Worm (Caenorhabditis elegans) whole organism, L4 larva: ENCODE results near the gene let-653.

Source experiments
- F37D6.2 ChIP-seq: sonication (generic microtip); optimal IDR thresholded peaks from 2 replicates; lab custom pipeline; 2016; ENCODE audit warnings: mild to moderate bottlenecking, missing genetic modification characterization, missing compliant biosample characterization
- T26A8.4 ChIP-seq: fragments of 200-800 bp; sonication (Bioruptor generic); IDR thresholded peaks from 2 replicates; pipeline ENCODE4 v1.3.6; 2022; ENCODE audit warnings: missing genetic modification characterization, missing compliant biosample characterization
- Y5F2A.4 ChIP-seq: fragments of 200-800 bp; sonication (Bioruptor generic); optimal IDR thresholded peaks from 2 replicates; lab custom pipeline; 2018; ENCODE audit warnings: mild to moderate bottlenecking, missing genetic modification characterization, missing compliant biosample characterization
- ZK337.2 ChIP-seq: fragments of 200-800 bp; sonication (Bioruptor generic); IDR thresholded peaks from 2 replicates; pipeline ENCODE4 v1.3.6; 2022; ENCODE audit warnings: missing genetic modification reagents, missing genetic modification characterization, missing compliant biosample characterization
- ZK546.5 ChIP-seq, 2 experiments: sonication (generic microtip); optimal IDR thresholded peaks; 2 replicates each; lab custom pipeline; 2017; ENCODE audit warnings: missing biosample characterization in 2 of 2, missing genetic modification characterization in 2 of 2
- aha-1 ChIP-seq: fragments of 150-350 bp; peaks from one replicate; lab custom pipeline; 2014; ENCODE audit warnings: missing biosample characterization, missing genetic modification characterization
- aly-2 ChIP-seq: sonication (generic microtip); optimal IDR thresholded peaks from 2 replicates; lab custom pipeline; 2018; ENCODE audit warnings: missing biosample characterization, missing genetic modification characterization
- arid-1 ChIP-seq: fragments of 200-800 bp; sonication (Bioruptor generic); conservative IDR thresholded peaks from 2 replicates; pipeline ENCODE4 v1.3.6; 2022; ENCODE audit warnings: missing genetic modification reagents, missing genetic modification characterization, missing compliant biosample characterization
- ceh-28 ChIP-seq: fragments of 150-350 bp; optimal IDR thresholded peaks from 2 replicates; lab custom pipeline; 2014; ENCODE audit warnings: missing biosample characterization, missing genetic modification reagents, missing genetic modification characterization
- ceh-32 ChIP-seq: sonication (generic microtip); optimal IDR thresholded peaks from 2 replicates; lab custom pipeline; 2016; ENCODE audit warnings: mild to moderate bottlenecking, missing genetic modification characterization, missing compliant biosample characterization; ENCODE audit not compliant: poor library complexity
- ceh-44 ChIP-seq: fragments of 200-800 bp; sonication (Bioruptor generic); IDR thresholded peaks from 2 replicates; pipeline ENCODE4 v1.3.6; 2022; ENCODE audit warnings: missing genetic modification reagents, missing genetic modification characterization, missing compliant biosample characterization
- ces-1 ChIP-seq: fragments of 150-350 bp; sonication (generic microtip); optimal IDR thresholded peaks from 4 replicates; lab custom pipeline; 2014; ENCODE audit warnings: missing biosample characterization, missing genetic modification reagents, missing genetic modification characterization
- ctbp-1 ChIP-seq: fragments of 200-800 bp; sonication (Bioruptor generic); IDR thresholded peaks from 2 replicates; pipeline ENCODE4 v1.3.6; 2022; ENCODE audit warnings: missing genetic modification reagents, missing genetic modification characterization, missing compliant biosample characterization
- daf-12 ChIP-seq: fragments of 150-350 bp; optimal IDR thresholded peaks from 2 replicates; lab custom pipeline; 2014; ENCODE audit warnings: missing biosample characterization, missing genetic modification reagents, missing genetic modification characterization
- daf-16 ChIP-seq, 3 experiments: sonication (generic microtip); optimal IDR thresholded peaks; 2 replicates each; lab custom pipeline; 2016 to 2017; ENCODE audit warnings: missing genetic modification characterization in 3 of 3, missing genetic modification reagents in 3 of 3, mild to moderate bottlenecking in 2 of 3, missing compliant biosample characterization in 2 of 3, missing biosample characterization in 1 of 3, moderate library complexity in 1 of 3
- daf-19 ChIP-seq: fragments of 200-800 bp; sonication (Bioruptor generic); conservative IDR thresholded peaks from 2 replicates; pipeline ENCODE4 v1.3.6; 2022; ENCODE audit warnings: missing genetic modification characterization, missing compliant biosample characterization
- dmd-9 ChIP-seq: fragments of 200-800 bp; sonication (Bioruptor generic); IDR thresholded peaks from 2 replicates; pipeline ENCODE4 v1.3.6; 2022; ENCODE audit warnings: missing genetic modification reagents, missing genetic modification characterization, missing compliant biosample characterization
- duxl-1 ChIP-seq: sonication (generic microtip); optimal IDR thresholded peaks from 2 replicates; lab custom pipeline; 2016; ENCODE audit warnings: mild to moderate bottlenecking, missing genetic modification characterization, moderate library complexity, missing compliant biosample characterization; ENCODE audit not compliant: poor library complexity
- egl-27 ChIP-seq: sonication (generic microtip); optimal IDR thresholded peaks from 3 replicates; lab custom pipeline; 2017; ENCODE audit warnings: missing biosample characterization, missing genetic modification reagents, missing genetic modification characterization
- fkh-10 ChIP-seq: fragments of 150-350 bp; optimal IDR thresholded peaks from 2 replicates; lab custom pipeline; 2014; ENCODE audit warnings: missing biosample characterization, missing genetic modification reagents, missing genetic modification characterization
- hif-1 ChIP-seq, 2 experiments: sonication (generic microtip); optimal IDR thresholded peaks; 2 replicates each; lab custom pipeline; 2016 to 2017; ENCODE audit warnings: missing compliant biosample characterization in 2 of 2, missing genetic modification characterization in 2 of 2, missing genetic modification reagents in 2 of 2, missing genotype in 2 of 2, mild to moderate bottlenecking in 1 of 2
- hlh-30 ChIP-seq: sonication (generic microtip); optimal IDR thresholded peaks from 2 replicates; lab custom pipeline; 2017; ENCODE audit warnings: antibody characterized with exemption, mild to moderate bottlenecking, missing genetic modification characterization, missing compliant biosample characterization; ENCODE audit not compliant: insufficient read depth
- hmg-1.1 ChIP-seq: fragments of 200-800 bp; sonication (Bioruptor generic); IDR thresholded peaks from 2 replicates; pipeline ENCODE4 v1.3.6; 2022; ENCODE audit warnings: missing genetic modification reagents, missing genetic modification characterization, missing compliant biosample characterization
- jun-1 ChIP-seq: fragments of 150-350 bp; optimal IDR thresholded peaks from 2 replicates; lab custom pipeline; 2014; ENCODE audit warnings: missing biosample characterization, missing genetic modification reagents, missing genetic modification characterization
- lim-7 ChIP-seq: fragments of 200-800 bp; sonication (Bioruptor generic); IDR thresholded peaks from 2 replicates; pipeline ENCODE4 v1.3.6; 2022; ENCODE audit warnings: missing genetic modification characterization, missing compliant biosample characterization
- mdl-1 ChIP-seq, 2 experiments: fragments of 150-350 bp in 1 of 2; sonication (generic microtip) in 1 of 2; optimal IDR thresholded peaks; 2 replicates each; lab custom pipeline; 2014 to 2017; ENCODE audit warnings: missing biosample characterization in 2 of 2, missing genetic modification characterization in 2 of 2
- mep-1 ChIP-seq: fragments of 150-350 bp; sonication (generic microtip); optimal IDR thresholded peaks from 3 replicates; lab custom pipeline; 2014; ENCODE audit warnings: missing biosample characterization, missing genetic modification characterization
- mxl-2 ChIP-seq: fragments of 200-800 bp; sonication (Bioruptor generic); conservative IDR thresholded peaks from 2 replicates; pipeline ENCODE4 v1.3.6; 2022; ENCODE audit warnings: missing genetic modification reagents, missing genetic modification characterization, missing compliant biosample characterization
- mxl-3 ChIP-seq: fragments of 200-800 bp; sonication (Bioruptor generic); optimal IDR thresholded peaks from 2 replicates; lab custom pipeline; 2018; ENCODE audit warnings: mild to moderate bottlenecking, missing genetic modification characterization, missing compliant biosample characterization
- nhr-102 ChIP-seq: sonication (generic microtip); optimal IDR thresholded peaks from 2 replicates; lab custom pipeline; 2016; ENCODE audit warnings: mild to moderate bottlenecking, missing genetic modification characterization, moderate library complexity, missing compliant biosample characterization
- nhr-11 ChIP-seq: fragments of 150-350 bp; optimal IDR thresholded peaks from 2 replicates; lab custom pipeline; 2014; ENCODE audit warnings: missing biosample characterization, missing genetic modification characterization
- nhr-25 ChIP-seq: sonication (generic microtip); optimal IDR thresholded peaks from 2 replicates; lab custom pipeline; 2017; ENCODE audit warnings: missing genetic modification characterization, mild to moderate bottlenecking, missing compliant biosample characterization, antibody characterized with exemption, moderate library complexity, borderline replicate concordance; ENCODE audit not compliant: insufficient read depth
- nhr-41 ChIP-seq: fragments of 200-800 bp; sonication (Bioruptor generic); IDR thresholded peaks from 2 replicates; pipeline ENCODE4 v1.3.6; 2022; ENCODE audit warnings: missing genetic modification reagents, missing genetic modification characterization, missing compliant biosample characterization
- nhr-42 ChIP-seq: fragments of 200-800 bp; sonication (Bioruptor generic); IDR thresholded peaks from 2 replicates; pipeline ENCODE4 v1.3.6; 2022; ENCODE audit warnings: missing genetic modification characterization, missing compliant biosample characterization
- pqm-1 ChIP-seq: sonication (generic microtip); optimal IDR thresholded peaks from 2 replicates; lab custom pipeline; 2017; ENCODE audit warnings: missing biosample characterization, missing genetic modification characterization
- sdz-12 ChIP-seq: fragments of 200-800 bp; sonication (Bioruptor generic); optimal IDR thresholded peaks from 2 replicates; lab custom pipeline; 2018; ENCODE audit warnings: mild to moderate bottlenecking, missing genetic modification characterization, missing compliant biosample characterization
- spr-3 ChIP-seq: fragments of 200-800 bp; sonication (Bioruptor generic); optimal IDR thresholded peaks from 2 replicates; lab custom pipeline; 2018; ENCODE audit warnings: mild to moderate bottlenecking, missing genetic modification characterization, missing compliant biosample characterization
- tag-97 ChIP-seq: fragments of 200-800 bp; sonication (Bioruptor generic); IDR thresholded peaks from 2 replicates; pipeline ENCODE4 v1.3.6; 2022; ENCODE audit warnings: missing genetic modification characterization, missing compliant biosample characterization
- unc-62 ChIP-seq, 3 experiments: fragments of 150-350 bp in 1 of 3; sonication (generic microtip); optimal IDR thresholded peaks in 2 of 3; peaks in 1 of 3; 1 replicate in 1 of 3; 2 replicates in 2 of 3; lab custom pipeline; 2014 to 2017; ENCODE audit warnings: missing biosample characterization in 3 of 3, missing genetic modification characterization in 3 of 3, missing genetic modification reagents in 3 of 3, missing genotype in 1 of 3
- zfp-2 ChIP-seq: sonication (generic microtip); optimal IDR thresholded peaks from 2 replicates; lab custom pipeline; 2016; ENCODE audit warnings: mild to moderate bottlenecking, missing genetic modification characterization, missing compliant biosample characterization
- zip-11 ChIP-seq: fragments of 200-800 bp; sonication (Bioruptor generic); IDR thresholded peaks from 2 replicates; pipeline ENCODE4 v1.3.6; 2022; ENCODE audit warnings: missing genetic modification characterization, missing compliant biosample characterization

let-653 gene

ce11 chrIV:11917886-11918285 is 32.5 kb downstream of the let-653 start (continued):
- TF ChIP-seq egl-27 (tag; lab: Kevin White, UChicago) (no peak), pqm-1 (peak; percentile 71)

DNA sequence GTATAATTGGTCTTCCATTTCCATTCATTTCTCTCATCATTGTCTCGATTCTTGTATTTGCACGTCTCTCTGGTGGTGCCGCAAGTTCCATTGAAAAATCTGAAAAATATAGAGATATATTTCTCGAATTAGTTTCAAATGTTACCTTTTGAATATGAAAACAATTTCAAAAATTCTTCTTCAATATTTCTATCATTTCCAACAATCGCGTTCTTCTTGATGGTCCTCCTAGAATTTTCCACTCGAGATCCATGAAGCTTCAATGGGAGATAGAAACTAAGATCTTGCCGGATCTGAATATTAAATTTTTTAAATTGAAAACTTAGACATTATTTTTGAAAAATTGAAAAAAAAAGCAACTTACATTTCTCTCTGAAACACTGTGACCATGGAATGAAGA is 33.7 kb downstream of the let-653 start:
- no peak for TF ChIP-seq mxl-3 (GFP tag; lab: Kevin White, UChicago)
- peak; percentile 90 for TF ChIP-seq aha-1 (tag; lab: Kevin White, UChicago)
- no peak for TF ChIP-seq dmd-9
- no peak for TF ChIP-seq nhr-102 (tag; lab: Kevin White, UChicago)
- no peak for TF ChIP-seq nhr-11
- TF ChIP-seq jun-1 (tag; lab: Kevin White, UChicago) = no peak
- TF ChIP-seq, all 104 proteins: peak for 1

DNA sequence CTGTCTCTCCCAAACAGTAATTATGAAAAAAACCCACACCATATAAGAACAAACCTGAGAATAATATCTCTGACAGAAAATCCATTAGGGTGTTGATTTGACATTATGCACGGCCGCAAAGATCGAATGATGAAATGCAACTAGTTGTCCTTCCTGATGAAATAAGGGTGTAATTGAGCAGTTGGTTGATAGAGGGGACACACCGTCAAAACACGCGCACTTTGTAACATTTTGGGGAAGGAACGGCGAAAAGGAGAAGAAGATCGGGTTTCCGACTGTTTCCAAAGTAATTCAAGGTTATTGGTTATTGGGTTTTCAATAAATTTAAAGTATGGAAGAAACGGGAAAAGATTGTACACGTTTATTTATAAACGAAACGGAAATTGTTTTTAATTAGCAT is 36.6 kb downstream of the let-653 start, which contains the start of gene ZK822.1:
TSS of gene ZK822.1 (minus strand) at position 121 of the 400 bp plus-strand sequence.
- TF ChIP-seq daf-12 (tag; lab: Kevin White, UChicago) = no peak
- no peak for TF ChIP-seq zip-11 (GFP tag; lab: Robert Waterston, UW)
- TF ChIP-seq fkh-10 (GFP tag; lab: Kevin White, UChicago) = no peak
- TF ChIP-seq nhr-42 (GFP tag; lab: Robert Waterston, UW) = no peak
- no peak for TF ChIP-seq mdl-1 (tag; optimal IDR thresholded peaks at IDR 0.05; lab: Kevin White, UChicago)
- no peak for TF ChIP-seq F37D6.2
- TF ChIP-seq hmg-1.1 (GFP tag; lab: Robert Waterston, UW) = no peak
- TF ChIP-seq daf-19 (GFP tag; lab: Robert Waterston, UW) = no peak
- TF ChIP-seq ZK546.5 (tag; optimal IDR thresholded peaks at IDR 0.05; lab: Kevin White, UChicago) = no peak
- no peak for TF ChIP-seq T26A8.4

DNA sequence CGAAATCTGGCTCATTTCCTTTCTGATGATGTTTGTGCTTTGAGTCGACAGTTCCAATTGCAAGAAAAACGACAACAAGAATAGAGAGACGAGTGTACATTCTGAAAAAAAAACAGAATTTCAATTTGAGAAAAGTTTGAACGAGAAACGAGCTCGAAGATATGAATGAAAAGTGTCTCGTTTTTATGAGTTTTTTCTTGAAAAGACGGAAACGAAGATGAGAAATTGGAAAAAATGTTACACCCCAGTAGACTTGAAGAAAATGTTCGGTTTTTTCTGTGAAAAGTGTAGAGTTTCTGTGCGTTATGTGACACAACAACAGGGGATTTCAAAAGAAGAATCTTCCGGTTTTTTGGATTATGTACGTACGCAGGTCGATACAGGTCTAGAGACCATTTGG is 37.7 kb downstream of the let-653 start, which contains the start of gene srlf-31:
TSS of gene srlf-31 (minus strand) at position 101 of the 400 bp plus-strand sequence.
- TF ChIP-seq spr-3 (GFP tag; lab: Kevin White, UChicago) (no peak), dmd-9 (no peak), zfp-2 (tag; lab: Kevin White, UChicago) (no peak), sdz-12 (GFP tag; lab: Kevin White, UChicago) (no peak), hif-1 (tag; optimal IDR thresholded peaks at IDR 0.05; lab: Kevin White, UChicago) (no peak), daf-16 (GFP tag; optimal IDR thresholded peaks at IDR 0.05; lab: Kevin White, UChicago) (no peak), daf-16 (tag; optimal IDR thresholded peaks at IDR 0.05; lab: Kevin White, UChicago) (no peak), hmg-1.1 (GFP tag; lab: Robert Waterston, UW) (no peak), arid-1 (no peak), tag-97 (GFP tag; lab: Robert Waterston, UW) (no peak), ceh-28 (no peak), ces-1 (GFP tag; lab: Kevin White, UChicago) (no peak), mep-1 (tag; lab: Kevin White, UChicago) (no peak), Y5F2A.4 (GFP tag; lab: Kevin White, UChicago) (no peak), duxl-1 (tag; lab: Kevin White, UChicago) (no peak), ceh-32 (no peak), fkh-10 (GFP tag; lab: Kevin White, UChicago) (no peak), mxl-2 (GFP tag; lab: Robert Waterston, UW) (no peak), nhr-41 (GFP tag; lab: Robert Waterston, UW) (no peak), nhr-102 (tag; lab: Kevin White, UChicago) (no peak)

DNA sequence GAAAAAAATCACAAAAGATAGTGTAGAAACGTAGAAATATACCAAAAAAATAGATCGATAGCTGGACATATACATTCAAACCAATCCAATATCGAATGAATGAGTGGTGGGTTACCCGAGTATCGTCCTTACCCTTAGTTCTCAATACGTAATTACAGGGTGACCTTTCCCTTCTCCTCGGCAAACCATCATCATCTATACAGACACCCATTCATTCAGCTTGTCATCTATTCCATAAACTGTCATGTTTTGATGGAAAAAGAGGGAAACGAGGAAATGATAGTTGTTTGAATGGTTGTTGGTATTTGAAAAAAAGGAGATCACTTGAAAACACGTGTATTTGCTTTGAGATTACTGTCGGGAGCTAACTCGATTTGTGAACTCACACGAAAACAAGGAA is 38.7 kb downstream of the let-653 start:
- TF ChIP-seq F37D6.2 (no peak), hif-1 (tag; optimal IDR thresholded peaks at IDR 0.05; lab: Kevin White, UChicago) (no peak), hlh-30 (tag; lab: Kevin White, UChicago) (no peak), aly-2 (tag; lab: Kevin White, UChicago) (no peak), nhr-25 (peak; percentile 31), ZK337.2 (no peak), aha-1 (tag; lab: Kevin White, UChicago) (peak; percentile 82), ceh-44 (GFP tag; lab: Robert Waterston, UW) (no peak), unc-62 (GFP tag; optimal IDR thresholded peaks at IDR 0.05 in 1 of 2; lab: Kevin White, UChicago) (peak in 1 of 2 experiments; percentile 62), unc-62 (tag; optimal IDR thresholded peaks at IDR 0.05; lab: Kevin White, UChicago) (no peak), ctbp-1 (GFP tag; lab: Robert Waterston, UW) (no peak), lim-7 (no peak)
